Fruit fly (Drosophila melanogaster) whole organism, embryonic: ENCODE results near the gene tyn.

Experiments used
- Awh ChIP-seq: fragments of 200-800 bp; sonication (Bioruptor generic); IDR thresholded peaks from 2 replicates; pipeline ENCODE4, ENCODE4 v1.3.6; 2022; ENCODE audit warnings: missing biosample characterization, missing genetic modification characterization
- Bteb2 ChIP-seq: fragments of 200-800 bp; sonication (Bioruptor generic); optimal IDR thresholded peaks from 2 replicates; lab custom pipeline; 2016; ENCODE audit warnings: missing biosample characterization, missing genetic modification characterization
- CG11504 ChIP-seq: fragments of 200-800 bp; sonication (Bioruptor generic); optimal IDR thresholded peaks from 3 replicates; lab custom pipeline; 2019; ENCODE audit warnings: missing biosample characterization, mild to moderate bottlenecking, missing genetic modification characterization, moderate library complexity
- CG12104 ChIP-seq: fragments of 200-800 bp; sonication (Bioruptor generic); optimal IDR thresholded peaks from 3 replicates; lab custom pipeline; 2016; ENCODE audit warnings: missing biosample characterization, missing genetic modification characterization
- CG12236 ChIP-seq: fragments of 200-800 bp; sonication (Bioruptor generic); optimal IDR thresholded peaks from 2 replicates; lab custom pipeline; 2016; ENCODE audit warnings: missing biosample characterization, missing genetic modification characterization
- CG13296 ChIP-seq: fragments of 200-800 bp; sonication (Bioruptor generic); optimal IDR thresholded peaks from 3 replicates; lab custom pipeline; 2018; ENCODE audit warnings: missing biosample characterization, mild to moderate bottlenecking, missing genetic modification characterization
- CG13424 ChIP-seq: fragments of 200-800 bp; sonication (Bioruptor generic); optimal IDR thresholded peaks from 2 replicates; lab custom pipeline; 2019; ENCODE audit warnings: missing biosample characterization, mild to moderate bottlenecking, missing genetic modification characterization, moderate library complexity
- CG14441 ChIP-seq: fragments of 200-800 bp; sonication (Bioruptor generic); IDR thresholded peaks from 2 replicates; pipeline ENCODE4 v1.3.6; 2022; ENCODE audit warnings: missing biosample characterization, missing genetic modification characterization
- CG1602 ChIP-seq: fragments of 200-800 bp; sonication (Bioruptor generic); optimal IDR thresholded peaks from 3 replicates; lab custom pipeline; 2016; ENCODE audit warnings: missing biosample characterization, missing genetic modification characterization
- CG16863 ChIP-seq: fragments of 200-800 bp; sonication (Bioruptor generic); optimal IDR thresholded peaks from 3 replicates; lab custom pipeline; 2016; ENCODE audit warnings: missing biosample characterization, missing genetic modification characterization
- CG1832 ChIP-seq: fragments of 200-800 bp; sonication (Bioruptor generic); optimal IDR thresholded peaks from 2 replicates; lab custom pipeline; 2017; ENCODE audit warnings: missing biosample characterization, mild to moderate bottlenecking, missing genetic modification characterization, inconsistent platforms
- CG18764 ChIP-seq: fragments of 200-800 bp; sonication (Bioruptor generic); optimal IDR thresholded peaks from 3 replicates; lab custom pipeline; 2016; ENCODE audit warnings: missing biosample characterization, missing genetic modification characterization
- CG2116 ChIP-seq: fragments of 200-800 bp; sonication (Bioruptor generic); optimal IDR thresholded peaks from 3 replicates; lab custom pipeline; 2018; ENCODE audit warnings: missing biosample characterization, mild to moderate bottlenecking, missing genetic modification characterization
- CG2875 ChIP-seq: fragments of 200-800 bp; sonication (Bioruptor generic); optimal IDR thresholded peaks from 2 replicates; lab custom pipeline; 2017; ENCODE audit warnings: missing biosample characterization, mild to moderate bottlenecking, missing genetic modification characterization, missing genetic modification reagents
- CG3065 ChIP-seq: fragments of 200-800 bp; sonication (Bioruptor generic); optimal IDR thresholded peaks from 2 replicates; lab custom pipeline; 2016; ENCODE audit warnings: missing biosample characterization, missing genetic modification characterization
- CG8944 ChIP-seq: fragments of 200-800 bp; sonication (Bioruptor generic); optimal IDR thresholded peaks from 3 replicates; lab custom pipeline; 2016; ENCODE audit warnings: missing biosample characterization, missing genetic modification characterization
- CG9215 ChIP-seq: fragments of 200-800 bp; sonication (Bioruptor generic); IDR thresholded peaks from 2 replicates; pipeline ENCODE4 v1.3.6; 2022; ENCODE audit warnings: missing biosample characterization, missing genetic modification characterization
- CG9932 ChIP-seq: fragments of 200-800 bp; sonication (Bioruptor generic); IDR thresholded peaks from 2 replicates; pipeline ENCODE4 v1.3.6; 2022; ENCODE audit warnings: missing biosample characterization, missing genetic modification characterization
- D19B ChIP-seq: fragments of 200-800 bp; sonication (Bioruptor generic); optimal IDR thresholded peaks from 2 replicates; lab custom pipeline; 2017; ENCODE audit warnings: missing biosample characterization, mild to moderate bottlenecking, missing genetic modification characterization
- ERR ChIP-seq: fragments of 200-800 bp; sonication (Bioruptor generic); optimal IDR thresholded peaks from 2 replicates; lab custom pipeline; 2016; ENCODE audit warnings: missing biosample characterization, missing genetic modification characterization
- Eip74EF ChIP-seq, 2 experiments: fragments of 200-800 bp in 1 of 2; fragments of >200 bp in 1 of 2; sonication (Bioruptor generic) in 1 of 2; optimal IDR thresholded peaks; 2 replicates each; lab custom pipeline; 2017 to 2019; ENCODE audit warnings: missing biosample characterization in 2 of 2, missing genetic modification characterization in 2 of 2, mild to moderate bottlenecking in 1 of 2, moderate library complexity in 1 of 2
- Gug ChIP-seq: fragments of 200-800 bp; sonication (Bioruptor generic); IDR thresholded peaks from 4 replicates; pipeline ENCODE4 v1.3.6; 2022; ENCODE audit warnings: missing biosample characterization, missing genetic modification characterization
- Hsf ChIP-seq: fragments of 200-800 bp; sonication (Bioruptor generic); optimal IDR thresholded peaks from 3 replicates; lab custom pipeline; 2016; ENCODE audit warnings: missing biosample characterization, missing genetic modification characterization
- Lpt ChIP-seq: fragments of >200 bp; optimal IDR thresholded peaks from 2 replicates; lab custom pipeline; 2018; ENCODE audit warnings: missing biosample characterization, missing genetic modification characterization
- MESR4 ChIP-seq: fragments of 200-800 bp; sonication (Bioruptor generic); optimal IDR thresholded peaks from 2 replicates; lab custom pipeline; 2018; ENCODE audit warnings: missing biosample characterization, mild to moderate bottlenecking, missing genetic modification characterization, moderate library complexity
- Mrtf ChIP-seq: fragments of 200-800 bp; sonication (Bioruptor generic); IDR thresholded peaks from 3 replicates; pipeline ENCODE4 v1.3.6; 2022; ENCODE audit warnings: missing biosample characterization, missing genetic modification characterization
- NfI ChIP-seq: fragments of 200-800 bp; sonication (Bioruptor generic); optimal IDR thresholded peaks from 3 replicates; lab custom pipeline; 2018; ENCODE audit warnings: missing biosample characterization, mild to moderate bottlenecking, missing genetic modification characterization, moderate library complexity
- PHDP ChIP-seq: fragments of 200-800 bp; sonication (Bioruptor generic); optimal IDR thresholded peaks from 3 replicates; lab custom pipeline; 2018; ENCODE audit warnings: missing biosample characterization, mild to moderate bottlenecking, missing genetic modification characterization, moderate library complexity
- Spps ChIP-seq: fragments of 200-800 bp; sonication (Bioruptor generic); optimal IDR thresholded peaks from 2 replicates; lab custom pipeline; 2018; ENCODE audit warnings: missing biosample characterization, mild to moderate bottlenecking, missing genetic modification characterization
- Ssrp ChIP-seq: fragments of 200-800 bp; sonication (Bioruptor generic); optimal IDR thresholded peaks from 2 replicates; lab custom pipeline; 2018; ENCODE audit warnings: missing biosample characterization, mild to moderate bottlenecking, missing genetic modification characterization, moderate library complexity
- Xrp1 ChIP-seq: fragments of 200-800 bp; sonication (Bioruptor generic); IDR thresholded peaks from 2 replicates; pipeline ENCODE4 v1.3.6; 2022; ENCODE audit warnings: missing biosample characterization, missing genetic modification characterization
- chn ChIP-seq: fragments of 200-800 bp; sonication (Bioruptor generic); optimal IDR thresholded peaks from 2 replicates; lab custom pipeline; 2016; ENCODE audit warnings: missing biosample characterization, missing genetic modification characterization
- dimm ChIP-seq: fragments of 200-800 bp; sonication (Bioruptor generic); IDR thresholded peaks from 2 replicates; pipeline ENCODE4 v1.3.6; 2022; ENCODE audit warnings: missing biosample characterization, missing genetic modification characterization
- dmrt11E ChIP-seq: fragments of 200-800 bp; sonication (Bioruptor generic); optimal IDR thresholded peaks from 3 replicates; lab custom pipeline; 2018; ENCODE audit warnings: missing biosample characterization, mild to moderate bottlenecking, missing genetic modification characterization, moderate library complexity
- ewg ChIP-seq: fragments of 200-800 bp; sonication (Bioruptor generic); optimal IDR thresholded peaks from 3 replicates; lab custom pipeline; 2017; ENCODE audit warnings: mild to moderate bottlenecking, missing biosample characterization, missing genetic modification reagents, missing genetic modification characterization
- fru ChIP-seq: fragments of >200 bp; optimal IDR thresholded peaks from 2 replicates; lab custom pipeline; 2017
- gce ChIP-seq: fragments of 200-800 bp; sonication (Bioruptor generic); IDR thresholded peaks from 3 replicates; pipeline ENCODE4 v1.3.6; 2022; ENCODE audit warnings: missing biosample characterization, missing genetic modification characterization
- gcm2 ChIP-seq: fragments of 200-800 bp; sonication (Bioruptor generic); optimal IDR thresholded peaks from 2 replicates; lab custom pipeline; 2016; ENCODE audit warnings: missing biosample characterization, missing genetic modification characterization
- gro ChIP-seq: fragments of 200-800 bp; sonication (Bioruptor generic); optimal IDR thresholded peaks from 2 replicates; lab custom pipeline; 2016; ENCODE audit warnings: missing biosample characterization, missing genetic modification characterization
- gt ChIP-seq: fragments of 200-800 bp; sonication (Bioruptor generic); IDR thresholded peaks from 2 replicates; pipeline ENCODE4 v1.3.6; 2022; ENCODE audit warnings: missing biosample characterization, missing genetic modification characterization
- ham ChIP-seq: fragments of 200-800 bp; sonication (Bioruptor generic); IDR thresholded peaks from 2 replicates; pipeline ENCODE4 v1.3.6; 2022; ENCODE audit warnings: missing biosample characterization, missing genetic modification characterization
- jing ChIP-seq: fragments of 200-800 bp; sonication (Bioruptor generic); optimal IDR thresholded peaks from 2 replicates; lab custom pipeline; 2018; ENCODE audit warnings: missing biosample characterization, mild to moderate bottlenecking, missing genetic modification characterization
- mld ChIP-seq: fragments of 200-800 bp; sonication (Bioruptor generic); IDR thresholded peaks from 3 replicates; pipeline ENCODE4 v1.3.6; 2022; ENCODE audit warnings: missing biosample characterization, missing genetic modification characterization; ENCODE audit not compliant: partially characterized antibody
- p53 ChIP-seq: fragments of 200-800 bp; sonication (Bioruptor generic); optimal IDR thresholded peaks from 2 replicates; lab custom pipeline; 2016; ENCODE audit warnings: missing biosample characterization, missing genetic modification characterization
- pho ChIP-seq: fragments of 200-800 bp; sonication (Bioruptor generic); optimal IDR thresholded peaks from 2 replicates; lab custom pipeline; 2016; ENCODE audit warnings: missing biosample characterization, missing genetic modification characterization
- pros ChIP-seq: fragments of 200-800 bp; sonication (Bioruptor generic); optimal IDR thresholded peaks from 3 replicates; lab custom pipeline; 2019; ENCODE audit warnings: missing biosample characterization, mild to moderate bottlenecking, missing genetic modification characterization, moderate library complexity
- rib ChIP-seq: fragments of 200-800 bp; sonication (Bioruptor generic); IDR thresholded peaks from 2 replicates; pipeline ENCODE4 v1.3.6; 2022; ENCODE audit warnings: missing biosample characterization, missing genetic modification characterization
- sqz ChIP-seq: fragments of 200-800 bp; sonication (Bioruptor generic); optimal IDR thresholded peaks from 3 replicates; lab custom pipeline; 2018; ENCODE audit warnings: missing biosample characterization, mild to moderate bottlenecking, missing genetic modification characterization
- tna ChIP-seq: fragments of 200-800 bp; sonication (Bioruptor generic); IDR thresholded peaks from 2 replicates; pipeline ENCODE4 v1.3.6; 2022; ENCODE audit warnings: missing biosample characterization, missing genetic modification characterization; ENCODE audit not compliant: partially characterized antibody
- toy ChIP-seq: fragments of 200-800 bp; sonication (Bioruptor generic); IDR thresholded peaks from 2 replicates; pipeline ENCODE4 v1.3.6; 2022; ENCODE audit warnings: missing biosample characterization, missing genetic modification characterization
- ttk ChIP-seq: fragments of 200-800 bp; sonication (Bioruptor generic); IDR thresholded peaks from 2 replicates; pipeline ENCODE4 v2.1.2; 2022; ENCODE audit warnings: missing biosample characterization, missing genetic modification characterization
- tup ChIP-seq: fragments of 200-800 bp; sonication (Bioruptor generic); optimal IDR thresholded peaks from 2 replicates; lab custom pipeline; 2016; ENCODE audit warnings: missing biosample characterization, mild to moderate bottlenecking, missing genetic modification characterization, moderate library complexity
- wor ChIP-seq: fragments of 200-800 bp; sonication (Bioruptor generic); IDR thresholded peaks from 2 replicates; pipeline ENCODE4 v1.3.6; 2022; ENCODE audit warnings: missing biosample characterization, missing genetic modification characterization

Gene tyn

dm6 chrX:245802-246201, 105.7 kb downstream of the tyn start, which contains the start of the genes CG3038 and G9a (continued):
- TF ChIP-seq Spps, result no peak
- TF ChIP-seq CG3065, result no peak
- TF ChIP-seq CG11504 (tag; lab: Kevin White, UChicago), result no peak
- peak; percentile 50 for TF ChIP-seq Hsf (GFP tag; lab: Kevin White, UChicago)
- TF ChIP-seq Mrtf (GFP tag; lab: Robert Waterston, UW), result no peak
- no peak for TF ChIP-seq ham
- TF ChIP-seq CG14441 (GFP tag; lab: Robert Waterston, UW), result no peak
- TF ChIP-seq dmrt11E, result peak; percentile 11
- no peak for TF ChIP-seq tup (GFP tag; lab: Kevin White, UChicago)
- no peak for TF ChIP-seq CG9215
- TF ChIP-seq CG13424 (tag; lab: Kevin White, UChicago), result peak; percentile 17
- TF ChIP-seq sqz, result no peak
- peak; percentile 50 for TF ChIP-seq gcm2 (GFP tag; lab: Kevin White, UChicago)
- TF ChIP-seq CG2875 (GFP tag; lab: Kevin White, UChicago), result no peak
- peak; percentile 97 for TF ChIP-seq CG2116
- peak; percentile 51 for TF ChIP-seq p53 (GFP tag; lab: Kevin White, UChicago)
- no peak for TF ChIP-seq Lpt
- peak; percentile 24 for TF ChIP-seq gro (GFP tag; lab: Kevin White, UChicago)
- no peak for TF ChIP-seq Ssrp (tag; lab: Kevin White, UChicago)
- no peak for TF ChIP-seq CG9932
- TF ChIP-seq Bteb2 (GFP tag; lab: Kevin White, UChicago), result no peak
- TF ChIP-seq chn (GFP tag; lab: Kevin White, UChicago), result peak; percentile 41
- TF ChIP-seq CG16863 (GFP tag; lab: Kevin White, UChicago), result no peak
- no peak for TF ChIP-seq gt (GFP tag; lab: Robert Waterston, UW)
- no peak for TF ChIP-seq CG18764 (GFP tag; lab: Kevin White, UChicago)
- no peak for TF ChIP-seq mld (GFP tag; lab: Robert Waterston, UW)
- TF ChIP-seq fru (lab: Kevin White, UChicago), result no peak
- no peak for TF ChIP-seq tna
- TF ChIP-seq Xrp1 (GFP tag; lab: Robert Waterston, UW), result no peak
- no peak for TF ChIP-seq wor
- no peak for TF ChIP-seq dimm (GFP tag; lab: Robert Waterston, UW)
- TF ChIP-seq rib (GFP tag; lab: Robert Waterston, UW), result no peak
- TF ChIP-seq CG12236 (GFP tag; lab: Kevin White, UChicago), result no peak
- TF ChIP-seq ERR (GFP tag; lab: Kevin White, UChicago), result peak; percentile 3
- no peak for TF ChIP-seq CG1832 (GFP tag; lab: Kevin White, UChicago)
- TF ChIP-seq CG12104, result no peak
- TF ChIP-seq Gug, result peak; percentile 26; the same call in 1 of the 4 replicates
- no peak for TF ChIP-seq Awh (GFP tag; lab: Robert Waterston, UW)
- TF ChIP-seq toy (GFP tag; lab: Robert Waterston, UW), result no peak
- no peak for TF ChIP-seq jing (GFP tag; lab: Kevin White, UChicago)
- TF ChIP-seq pho (GFP tag; lab: Kevin White, UChicago), result peak; percentile 10
- TF ChIP-seq D19B (GFP tag; lab: Kevin White, UChicago), result no peak
- TF ChIP-seq CG8944 (GFP tag; lab: Kevin White, UChicago), result peak; percentile 14
- no peak for TF ChIP-seq CG13296 (GFP tag; lab: Kevin White, UChicago)
- peak; percentile 14 for TF ChIP-seq PHDP (tag; lab: Kevin White, UChicago)
- TF ChIP-seq ttk (GFP tag; lab: Robert Waterston, UW), result no peak
- peak; percentile 1 for TF ChIP-seq pros (GFP tag; lab: Kevin White, UChicago)
- no peak for TF ChIP-seq NfI
- peak; percentile 57 for TF ChIP-seq MESR4 (GFP tag; lab: Kevin White, UChicago)
- TF ChIP-seq ewg (GFP tag; lab: Kevin White, UChicago), result peak; percentile 96
- no peak for TF ChIP-seq CG1602
- peak in 1 of 2 experiments; percentile 44 for TF ChIP-seq Eip74EF (GFP tag; optimal IDR thresholded peaks at IDR 0.05; lab: Kevin White, UChicago)
- TF ChIP-seq gce (GFP tag; lab: Robert Waterston, UW), result no peak
